Worm (Caenorhabditis elegans) whole organism, late embryonic: Measurements from ENCODE around the gene srbc-17.

ENCODE experiments used
- C38D4.7 ChIP-seq: fragments of 200-800 bp; sonication (Bioruptor generic); optimal IDR thresholded peaks from 2 replicates; lab custom pipeline; 2018; ENCODE audit warnings: mild to moderate bottlenecking, missing genetic modification characterization, moderate library complexity, missing compliant biosample characterization
- K02D7.2 ChIP-seq: sonication (generic microtip); optimal IDR thresholded peaks from 2 replicates; lab custom pipeline; 2017; ENCODE audit warnings: mild to moderate bottlenecking, missing genetic modification characterization, missing compliant biosample characterization
- K09A11.1 ChIP-seq: sonication (generic microtip); optimal IDR thresholded peaks from 2 replicates; lab custom pipeline; 2017; ENCODE audit warnings: antibody characterized with exemption, mild to moderate bottlenecking, missing genetic modification characterization, missing compliant biosample characterization; ENCODE audit not compliant: insufficient read depth
- Y22D7AL.16 ChIP-seq: sonication (generic microtip); optimal IDR thresholded peaks from 2 replicates; lab custom pipeline; 2016; ENCODE audit warnings: missing genetic modification characterization, missing compliant biosample characterization
- ama-1 ChIP-seq: fragments of 150-350 bp; optimal IDR thresholded peaks from 2 replicates; lab custom pipeline; 2014
- ceh-19 ChIP-seq: fragments of 200-800 bp; sonication (Bioruptor generic); optimal IDR thresholded peaks from 2 replicates; lab custom pipeline; 2018; ENCODE audit warnings: mild to moderate bottlenecking, missing genetic modification characterization, missing compliant biosample characterization
- ceh-2 ChIP-seq: sonication (generic microtip); optimal IDR thresholded peaks from 2 replicates; lab custom pipeline; 2016; ENCODE audit warnings: missing genotype, missing genetic modification characterization, missing compliant biosample characterization
- ceh-22 ChIP-seq: sonication (generic microtip); optimal IDR thresholded peaks from 2 replicates; lab custom pipeline; 2017; ENCODE audit warnings: missing biosample characterization, missing genetic modification characterization
- ceh-24 ChIP-seq: sonication (generic microtip); optimal IDR thresholded peaks from 2 replicates; lab custom pipeline; 2016; ENCODE audit warnings: mild to moderate bottlenecking, missing genetic modification characterization, missing compliant biosample characterization
- ceh-30 ChIP-seq: fragments of 150-350 bp; optimal IDR thresholded peaks from 2 replicates; lab custom pipeline; 2014; ENCODE audit warnings: missing biosample characterization, missing genetic modification characterization
- ceh-31 ChIP-seq: sonication (generic microtip); optimal IDR thresholded peaks from 2 replicates; lab custom pipeline; 2016; ENCODE audit warnings: missing genetic modification characterization, missing compliant biosample characterization
- ceh-34 ChIP-seq: sonication (generic microtip); optimal IDR thresholded peaks from 2 replicates; lab custom pipeline; 2016; ENCODE audit warnings: mild to moderate bottlenecking, missing genetic modification characterization, missing compliant biosample characterization
- ceh-48 ChIP-seq: sonication (generic microtip); optimal IDR thresholded peaks from 2 replicates; lab custom pipeline; 2016; ENCODE audit warnings: missing genetic modification characterization, inconsistent platforms, missing compliant biosample characterization
- dmd-4 ChIP-seq: sonication (generic microtip); optimal IDR thresholded peaks from 2 replicates; lab custom pipeline; 2016; ENCODE audit warnings: borderline replicate concordance, missing genetic modification characterization, missing compliant biosample characterization
- dve-1 ChIP-seq: sonication (generic microtip); optimal IDR thresholded peaks from 2 replicates; lab custom pipeline; 2017; ENCODE audit warnings: antibody characterized with exemption, mild to moderate bottlenecking, missing genetic modification characterization, missing compliant biosample characterization
- elt-2 ChIP-seq: sonication (generic microtip); optimal IDR thresholded peaks from 2 replicates; lab custom pipeline; 2016; ENCODE audit warnings: missing genetic modification reagents, missing genetic modification characterization, missing compliant biosample characterization
- elt-4 ChIP-seq: sonication (generic microtip); optimal IDR thresholded peaks from 2 replicates; lab custom pipeline; 2016; ENCODE audit warnings: missing genetic modification characterization, missing compliant biosample characterization
- ets-4 ChIP-seq: sonication (generic microtip); optimal IDR thresholded peaks from 2 replicates; lab custom pipeline; 2016; ENCODE audit warnings: missing genetic modification characterization, missing compliant biosample characterization
- eyg-1 ChIP-seq: sonication (generic microtip); optimal IDR thresholded peaks from 2 replicates; lab custom pipeline; 2016; ENCODE audit warnings: missing genotype, missing genetic modification characterization, missing compliant biosample characterization
- fkh-10 ChIP-seq: fragments of 150-350 bp; optimal IDR thresholded peaks from 2 replicates; lab custom pipeline; 2014; ENCODE audit warnings: missing biosample characterization, missing genetic modification reagents, missing genetic modification characterization
- fkh-6 ChIP-seq: sonication (generic microtip); optimal IDR thresholded peaks from 2 replicates; lab custom pipeline; 2016; ENCODE audit warnings: missing genetic modification characterization, missing compliant biosample characterization
- gmeb-2 ChIP-seq: sonication (generic microtip); optimal IDR thresholded peaks from 2 replicates; lab custom pipeline; 2016; ENCODE audit warnings: missing genetic modification characterization, inconsistent platforms, missing compliant biosample characterization
- hlh-13 ChIP-seq: fragments of 200-800 bp; sonication (Bioruptor generic); optimal IDR thresholded peaks from 2 replicates; lab custom pipeline; 2018; ENCODE audit warnings: mild to moderate bottlenecking, missing genetic modification characterization, missing compliant biosample characterization
- hlh-6 ChIP-seq: sonication (generic microtip); optimal IDR thresholded peaks from 2 replicates; lab custom pipeline; 2016; ENCODE audit warnings: missing genotype, missing genetic modification characterization, missing compliant biosample characterization
- lim-6 ChIP-seq: sonication (generic microtip); optimal IDR thresholded peaks from 2 replicates; lab custom pipeline; 2016; ENCODE audit warnings: missing genetic modification characterization, missing compliant biosample characterization
- lin-11 ChIP-seq: fragments of 200-800 bp; sonication (Bioruptor generic); optimal IDR thresholded peaks from 2 replicates; lab custom pipeline; 2018; ENCODE audit warnings: mild to moderate bottlenecking, missing genetic modification characterization, missing compliant biosample characterization
- mec-3 ChIP-seq: sonication (generic microtip); optimal IDR thresholded peaks from 2 replicates; lab custom pipeline; 2016; ENCODE audit warnings: borderline replicate concordance, missing genetic modification characterization, missing compliant biosample characterization
- nfya-1 ChIP-seq: sonication (generic microtip); optimal IDR thresholded peaks from 2 replicates; lab custom pipeline; 2017; ENCODE audit warnings: missing genetic modification characterization, mild to moderate bottlenecking, missing compliant biosample characterization, antibody characterized with exemption, moderate library complexity
- nhr-232 ChIP-seq: sonication (generic microtip); optimal IDR thresholded peaks from 2 replicates; lab custom pipeline; 2016; ENCODE audit warnings: missing genetic modification characterization, missing compliant biosample characterization
- npax-4 ChIP-seq: sonication (generic microtip); optimal IDR thresholded peaks from 2 replicates; lab custom pipeline; 2016; ENCODE audit warnings: missing genetic modification characterization, missing compliant biosample characterization
- odd-2 ChIP-seq: sonication (generic microtip); optimal IDR thresholded peaks from 2 replicates; lab custom pipeline; 2017; ENCODE audit warnings: antibody characterized with exemption, mild to moderate bottlenecking, missing genetic modification characterization, missing compliant biosample characterization
- pag-3 ChIP-seq: sonication (generic microtip); optimal IDR thresholded peaks from 2 replicates; lab custom pipeline; 2016; ENCODE audit warnings: missing compliant biosample characterization, missing genetic modification characterization, borderline replicate concordance
- pat-9 ChIP-seq: fragments of 200-800 bp; sonication (Bioruptor generic); optimal IDR thresholded peaks from 2 replicates; lab custom pipeline; 2018; ENCODE audit warnings: mild to moderate bottlenecking, missing genetic modification characterization, moderate library complexity, missing compliant biosample characterization
- pros-1 ChIP-seq: fragments of 150-350 bp; optimal IDR thresholded peaks from 2 replicates; lab custom pipeline; 2014; ENCODE audit warnings: missing biosample characterization, missing genetic modification reagents, missing genetic modification characterization
- ref-2 ChIP-seq: sonication (generic microtip); optimal IDR thresholded peaks from 2 replicates; lab custom pipeline; 2016; ENCODE audit warnings: missing genetic modification characterization, missing compliant biosample characterization
- ttx-3 ChIP-seq: sonication (generic microtip); optimal IDR thresholded peaks from 2 replicates; lab custom pipeline; 2016; ENCODE audit warnings: missing genetic modification reagents, missing genetic modification characterization, missing compliant biosample characterization
- unc-42 ChIP-seq: sonication (generic microtip); optimal IDR thresholded peaks from 2 replicates; lab custom pipeline; 2016; ENCODE audit warnings: missing genotype, missing genetic modification characterization, missing compliant biosample characterization
- unc-86 ChIP-seq: sonication (generic microtip); optimal IDR thresholded peaks from 2 replicates; lab custom pipeline; 2016; ENCODE audit warnings: missing genetic modification characterization, missing compliant biosample characterization
- ztf-16 ChIP-seq: sonication (generic microtip); optimal IDR thresholded peaks from 2 replicates; lab custom pipeline; 2017; ENCODE audit warnings: missing genetic modification characterization, missing compliant biosample characterization

Gene srbc-17

DNA sequence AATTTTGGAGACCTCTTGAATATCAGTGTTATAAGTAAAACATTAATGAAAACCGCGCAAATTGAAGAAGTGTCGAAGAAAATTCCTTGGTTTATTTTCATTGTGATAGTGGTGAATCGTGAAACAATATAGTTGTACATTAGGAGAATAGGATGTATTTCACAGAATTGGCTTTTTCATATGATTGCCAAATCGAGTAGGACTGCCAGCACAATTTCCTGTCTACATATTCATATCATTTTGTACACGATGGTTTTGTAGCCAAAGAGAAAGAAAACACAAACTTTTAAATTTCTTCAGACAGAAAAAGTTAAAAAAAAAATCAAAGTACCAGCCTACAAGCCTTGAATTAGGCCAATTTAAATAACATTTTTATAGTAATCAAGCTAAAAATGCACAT, 13.8 kb upstream of the srbc-17 start, which contains the start of gene str-255:
str-255 (minus strand) TSS at position 101 of the 400 bp plus-strand sequence.
- TF ChIP-seq dve-1 (tag; lab: Kevin White, UChicago) (no peak), fkh-6 (no peak), ama-1 (lab: Kevin White, UChicago) (no peak), Y22D7AL.16 (no peak), elt-4 (tag; lab: Kevin White, UChicago) (no peak), unc-42 (tag; lab: Kevin White, UChicago) (no peak), ceh-30 (no peak), ttx-3 (tag; lab: Kevin White, UChicago) (no peak), nfya-1 (tag; lab: Kevin White, UChicago) (no peak), pat-9 (tag; lab: Kevin White, UChicago) (no peak), ceh-48 (tag; lab: Kevin White, UChicago) (no peak), nhr-232 (tag; lab: Kevin White, UChicago) (no peak), fkh-10 (GFP tag; lab: Kevin White, UChicago) (no peak)

DNA sequence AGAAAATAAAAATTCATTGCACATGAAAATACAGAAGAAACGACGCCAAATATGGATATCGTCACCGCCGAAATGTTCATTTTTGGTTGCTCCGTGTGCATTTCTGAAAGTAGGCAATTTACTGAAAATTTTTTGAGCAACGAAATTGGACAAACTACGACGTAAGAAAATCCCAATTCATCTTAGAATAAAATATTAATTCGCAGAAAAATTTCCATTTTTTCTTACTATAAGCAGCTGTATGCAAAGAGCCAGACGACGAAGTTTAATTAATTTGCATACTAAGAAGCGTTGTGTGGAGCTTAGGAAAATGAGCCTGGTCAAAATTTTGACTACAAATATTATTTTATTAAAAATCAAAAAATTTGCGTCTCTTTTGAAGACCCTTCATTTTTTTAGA, 10.8 kb upstream of the srbc-17 start, which contains the start of gene srbc-19:
srbc-19 (minus strand) TSS at position 101 of the 400 bp plus-strand sequence.
- TF ChIP-seq lin-11 (tag; lab: Kevin White, UChicago): no peak
- TF ChIP-seq ceh-19 (GFP tag; lab: Kevin White, UChicago): no peak
- TF ChIP-seq ceh-22 (tag; lab: Kevin White, UChicago): no peak
- no peak for TF ChIP-seq hlh-13
- TF ChIP-seq ref-2 (tag; lab: Kevin White, UChicago): no peak
- no peak for TF ChIP-seq odd-2 (tag; lab: Kevin White, UChicago)
- no peak for TF ChIP-seq ets-4

- TF ChIP-seq unc-86 (tag; lab: Kevin White, UChicago) (no peak), npax-4 (tag; lab: Kevin White, UChicago) (no peak)
These were observed 3.0 kb upstream of the srbc-17 start for ce11 chrV:2174465-2174864.

- no peak for TF ChIP-seq ceh-2 (tag; lab: Kevin White, UChicago)
- TF ChIP-seq mec-3 (tag; lab: Kevin White, UChicago): no peak
- no peak for TF ChIP-seq elt-4 (tag; lab: Kevin White, UChicago)
- no peak for TF ChIP-seq elt-2 (tag; lab: Kevin White, UChicago)
- no peak for TF ChIP-seq pag-3 (tag; lab: Kevin White, UChicago)
- TF ChIP-seq dve-1 (tag; lab: Kevin White, UChicago): no peak
- no peak for TF ChIP-seq C38D4.7 (GFP tag; lab: Kevin White, UChicago)
- no peak for TF ChIP-seq hlh-6
- TF ChIP-seq lim-6 (tag; lab: Kevin White, UChicago): no peak
- TF ChIP-seq ceh-34: no peak
- TF ChIP-seq K09A11.1 (tag; lab: Kevin White, UChicago): no peak
- no peak for TF ChIP-seq ceh-24 (tag; lab: Kevin White, UChicago)
These were observed 2.3 kb upstream of the srbc-17 start, which contains the start of gene C45H4.18 for ce11 chrV:2175242-2175641. C45H4.18 (plus strand) TSS chrV:2175542.

- TF ChIP-seq elt-4 (tag; lab: Kevin White, UChicago) (no peak), dmd-4 (tag; lab: Kevin White, UChicago) (no peak), K02D7.2 (tag; lab: Kevin White, UChicago) (no peak), ets-4 (no peak), ceh-48 (tag; lab: Kevin White, UChicago) (no peak), unc-42 (tag; lab: Kevin White, UChicago) (no peak), gmeb-2 (tag; lab: Kevin White, UChicago) (no peak), ceh-31 (tag; lab: Kevin White, UChicago) (no peak), ztf-16 (tag; lab: Kevin White, UChicago) (no peak), eyg-1 (tag; lab: Kevin White, UChicago) (no peak), C38D4.7 (GFP tag; lab: Kevin White, UChicago) (no peak), pros-1 (tag; lab: Kevin White, UChicago) (no peak)
These were observed 1.7 kb downstream of the srbc-17 start, which contains the start of gene cyp-33C1 for ce11 chrV:2179214-2179613. cyp-33C1 (plus strand) TSS chrV:2179514.
